Worm (Caenorhabditis elegans) whole organism, mixed stage, embryonic: ENCODE results near the gene ZC168.2.

ENCODE experiments used
- M03D4.4 ChIP-seq: sonication (generic microtip); optimal IDR thresholded peaks from 2 replicates; lab custom pipeline; 2017; ENCODE audit warnings: mild to moderate bottlenecking, missing genetic modification characterization, missing compliant biosample characterization
- blmp-1 ChIP-seq: fragments of 150-350 bp; optimal IDR thresholded peaks from 2 replicates; lab custom pipeline; 2014; ENCODE audit warnings: missing biosample characterization, missing genetic modification characterization
- ceh-39 ChIP-seq: fragments of 150-350 bp; optimal IDR thresholded peaks from 2 replicates; lab custom pipeline; 2014; ENCODE audit warnings: missing biosample characterization, missing genetic modification characterization
- ces-1 ChIP-seq: fragments of 150-350 bp; optimal IDR thresholded peaks from 2 replicates; lab custom pipeline; 2014; ENCODE audit warnings: missing biosample characterization, missing genetic modification reagents, missing genetic modification characterization
- lsy-2 ChIP-seq: fragments of 150-350 bp; optimal IDR thresholded peaks from 2 replicates; lab custom pipeline; 2014; ENCODE audit warnings: missing biosample characterization, missing genetic modification characterization
- mab-5 ChIP-seq: fragments of 150-350 bp; optimal IDR thresholded peaks from 2 replicates; lab custom pipeline; 2014; ENCODE audit warnings: missing biosample characterization, missing genetic modification characterization
- nhr-76 ChIP-seq: sonication (generic microtip); optimal IDR thresholded peaks from 2 replicates; lab custom pipeline; 2017; ENCODE audit warnings: missing biosample characterization, missing genetic modification characterization
- pha-4 ChIP-seq: fragments of 150-350 bp; optimal IDR thresholded peaks from 2 replicates; lab custom pipeline; 2018; ENCODE audit warnings: missing biosample characterization, missing genetic modification reagents, missing genetic modification characterization
- tbx-8 ChIP-seq: fragments of 200-800 bp; sonication (Bioruptor generic); optimal IDR thresholded peaks from 2 replicates; lab custom pipeline; 2018; ENCODE audit warnings: mild to moderate bottlenecking, missing genetic modification characterization, moderate library complexity, missing compliant biosample characterization
- unc-39 ChIP-seq: fragments of 150-350 bp; optimal IDR thresholded peaks from 2 replicates; lab custom pipeline; 2014; ENCODE audit warnings: missing biosample characterization, missing genetic modification characterization

DNA sequence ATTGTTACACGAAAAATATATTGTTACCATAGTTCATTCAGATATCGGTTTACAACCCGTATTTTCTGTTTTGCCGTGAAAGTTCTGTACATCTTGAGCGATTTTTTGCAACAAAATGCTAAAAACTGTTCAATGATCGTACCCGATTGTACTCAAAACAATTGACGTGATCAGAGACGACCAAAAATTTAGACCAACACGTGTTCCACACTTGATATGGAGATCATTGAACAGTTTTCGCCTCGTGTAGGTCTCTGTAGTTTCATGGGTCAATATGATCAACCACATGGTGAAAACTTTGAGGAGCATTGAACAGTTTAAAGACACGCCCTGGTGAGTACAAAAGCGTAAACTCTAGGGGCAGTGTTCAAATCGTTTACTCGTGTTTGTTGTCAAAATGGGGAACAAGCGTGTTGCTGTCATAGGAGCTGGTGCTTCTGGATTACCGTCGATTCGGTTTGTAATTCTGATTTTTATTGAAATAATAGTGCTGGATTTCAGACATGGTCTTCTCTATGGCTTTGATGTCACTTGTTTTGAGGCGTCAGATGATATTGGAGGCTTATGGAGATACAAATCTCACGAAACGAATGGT is 45.6 kb upstream of the ZC168.2 start, which contains the start of gene fmo-2:
- no peak for TF ChIP-seq unc-39 (tag; lab: Kevin White, UChicago)
- TF ChIP-seq pha-4 (tag; lab: Kevin White, UChicago), result no peak
- TF ChIP-seq M03D4.4 (tag; lab: Kevin White, UChicago), result no peak
- TF ChIP-seq tbx-8, result no peak
- TF ChIP-seq nhr-76 (tag; lab: Kevin White, UChicago), result no peak
- TF ChIP-seq ces-1, result no peak
- TF ChIP-seq blmp-1 (tag; lab: Kevin White, UChicago), result no peak
- TF ChIP-seq ceh-39, result no peak
- TF ChIP-seq mab-5 (tag; lab: Kevin White, UChicago), result no peak
- no peak for TF ChIP-seq lsy-2 (tag; lab: Kevin White, UChicago)
